Worm (Caenorhabditis elegans) whole organism, young adult: ENCODE data around the gene K10D11.5.

Experiments
- B0336.3 ChIP-seq: fragments of 200-800 bp; sonication (Bioruptor generic); IDR thresholded peaks from 2 replicates; pipeline ENCODE4 v1.3.6; 2022; ENCODE audit warnings: missing genetic modification characterization, missing compliant biosample characterization
- C06A6.2 ChIP-seq: fragments of 200-800 bp; sonication (Bioruptor generic); conservative IDR thresholded peaks from 2 replicates; pipeline ENCODE4 v1.3.6; 2022; ENCODE audit warnings: missing genetic modification characterization, missing compliant biosample characterization
- D2030.7 ChIP-seq: fragments of 200-800 bp; sonication (Bioruptor generic); IDR thresholded peaks from 2 replicates; pipeline ENCODE4 v1.3.6; 2022; ENCODE audit warnings: missing genetic modification reagents, missing genetic modification characterization, missing compliant biosample characterization
- F22D6.2 ChIP-seq: sonication (generic microtip); optimal IDR thresholded peaks from 2 replicates; lab custom pipeline; 2016; ENCODE audit warnings: mild to moderate bottlenecking, missing genetic modification characterization, missing compliant biosample characterization
- F39B2.1 ChIP-seq: fragments of 200-800 bp; sonication (Bioruptor generic); IDR thresholded peaks from 2 replicates; pipeline ENCODE4 v1.3.6; 2022; ENCODE audit warnings: missing genetic modification reagents, missing genetic modification characterization, missing compliant biosample characterization
- F52B5.7 ChIP-seq: sonication (generic microtip); optimal IDR thresholded peaks from 2 replicates; lab custom pipeline; 2016; ENCODE audit warnings: mild to moderate bottlenecking, missing genetic modification characterization, missing compliant biosample characterization
- T07F8.4 ChIP-seq: sonication (generic microtip); optimal IDR thresholded peaks from 2 replicates; lab custom pipeline; 2016; ENCODE audit warnings: mild to moderate bottlenecking, missing genetic modification characterization, moderate library complexity, missing compliant biosample characterization
- Y53G8AR.9 ChIP-seq: fragments of 200-800 bp; sonication (Bioruptor generic); conservative IDR thresholded peaks from 2 replicates; pipeline ENCODE4 v1.3.6; 2022; ENCODE audit warnings: missing genetic modification reagents, missing genetic modification characterization, missing compliant biosample characterization
- Y56A3A.18 ChIP-seq: fragments of 200-800 bp; sonication (Bioruptor generic); IDR thresholded peaks from 2 replicates; pipeline ENCODE4 v1.3.6; 2022; ENCODE audit warnings: missing genetic modification reagents, missing genetic modification characterization, missing compliant biosample characterization
- atf-7 ChIP-seq: sonication (generic microtip); optimal IDR thresholded peaks from 2 replicates; lab custom pipeline; 2017; ENCODE audit warnings: mild to moderate bottlenecking, missing genetic modification characterization, missing compliant biosample characterization
- athp-1 ChIP-seq: sonication (generic microtip); optimal IDR thresholded peaks from 2 replicates; lab custom pipeline; 2017; ENCODE audit warnings: mild to moderate bottlenecking, missing genetic modification characterization, missing compliant biosample characterization
- attf-5 ChIP-seq: fragments of 200-800 bp; sonication (Bioruptor generic); optimal IDR thresholded peaks from 2 replicates; lab custom pipeline; 2018; ENCODE audit warnings: mild to moderate bottlenecking, missing genetic modification characterization, missing compliant biosample characterization
- ceh-27 ChIP-seq: fragments of 200-800 bp; sonication (Bioruptor generic); optimal IDR thresholded peaks from 2 replicates; lab custom pipeline; 2018; ENCODE audit warnings: mild to moderate bottlenecking, missing genetic modification characterization, moderate library complexity, missing compliant biosample characterization
- die-1 ChIP-seq: sonication (generic microtip); optimal IDR thresholded peaks from 2 replicates; lab custom pipeline; 2016; ENCODE audit warnings: missing genotype, mild to moderate bottlenecking, missing genetic modification characterization, missing compliant biosample characterization
- him-1 ChIP-seq: sonication (generic microtip); optimal IDR thresholded peaks from 2 replicates; lab custom pipeline; 2016; ENCODE audit warnings: missing genotype, missing genetic modification reagents, missing genetic modification characterization, missing compliant biosample characterization
- hlh-12 ChIP-seq: sonication (generic microtip); optimal IDR thresholded peaks from 2 replicates; lab custom pipeline; 2016; ENCODE audit warnings: missing genetic modification characterization, missing compliant biosample characterization
- hlh-26 ChIP-seq: fragments of 200-800 bp; sonication (Bioruptor generic); conservative IDR thresholded peaks from 2 replicates; pipeline ENCODE4 v1.3.6; 2022; ENCODE audit warnings: missing genetic modification reagents, missing genetic modification characterization, missing compliant biosample characterization
- hmg-1.2 ChIP-seq: fragments of 200-800 bp; sonication (Bioruptor generic); IDR thresholded peaks from 2 replicates; pipeline ENCODE4 v1.3.6; 2022; ENCODE audit warnings: missing genetic modification reagents, missing genetic modification characterization, missing compliant biosample characterization
- let-526 ChIP-seq: fragments of 200-800 bp; sonication (Bioruptor generic); IDR thresholded peaks from 2 replicates; pipeline ENCODE4 v1.3.6; 2022; ENCODE audit warnings: missing genetic modification reagents, missing genetic modification characterization, missing compliant biosample characterization
- lin-26 ChIP-seq: fragments of 200-800 bp; sonication (Bioruptor generic); IDR thresholded peaks from 2 replicates; pipeline ENCODE4 v1.3.6; 2022; ENCODE audit warnings: missing genetic modification reagents, missing genetic modification characterization, missing compliant biosample characterization
- lin-35 ChIP-seq, 3 experiments: fragments of 150-350 bp in 2 of 3; sonication (generic microtip) in 1 of 3; optimal IDR thresholded peaks; 2 replicates each; lab custom pipeline; 2014 to 2018; ENCODE audit warnings: missing biosample characterization in 3 of 3, missing genetic modification characterization in 3 of 3, missing genetic modification reagents in 3 of 3
- lin-40 ChIP-seq: sonication (generic microtip); optimal IDR thresholded peaks from 2 replicates; lab custom pipeline; 2016; ENCODE audit warnings: missing genetic modification characterization, mild to moderate bottlenecking, missing compliant biosample characterization, missing genotype, missing genetic modification reagents
- lin-54 ChIP-seq: fragments of 200-800 bp; sonication (Bioruptor generic); optimal IDR thresholded peaks from 2 replicates; lab custom pipeline; 2018; ENCODE audit warnings: mild to moderate bottlenecking, missing genetic modification characterization, missing compliant biosample characterization
- lsy-27 ChIP-seq: sonication (generic microtip); optimal IDR thresholded peaks from 2 replicates; lab custom pipeline; 2017; ENCODE audit warnings: missing genetic modification characterization, mild to moderate bottlenecking, missing compliant biosample characterization, antibody characterized with exemption, missing genotype, borderline replicate concordance; ENCODE audit not compliant: insufficient read depth
- madf-8 ChIP-seq: fragments of 200-800 bp; sonication (Bioruptor generic); conservative IDR thresholded peaks from 2 replicates; pipeline ENCODE4 v1.3.6; 2022; ENCODE audit warnings: missing genetic modification reagents, missing genetic modification characterization, missing compliant biosample characterization
- mcd-1 ChIP-seq: fragments of 200-800 bp; sonication (Bioruptor generic); IDR thresholded peaks from 2 replicates; pipeline ENCODE4 v1.3.6; 2022; ENCODE audit warnings: missing genetic modification reagents, missing genetic modification characterization, missing compliant biosample characterization
- mel-28 ChIP-seq: sonication (generic microtip); optimal IDR thresholded peaks from 2 replicates; lab custom pipeline; 2016; ENCODE audit warnings: borderline replicate concordance, mild to moderate bottlenecking, missing genetic modification characterization, missing compliant biosample characterization
- mxl-1 ChIP-seq: sonication (generic microtip); optimal IDR thresholded peaks from 2 replicates; lab custom pipeline; 2016; ENCODE audit warnings: missing genetic modification characterization, missing compliant biosample characterization
- nfya-1 ChIP-seq: sonication (generic microtip); optimal IDR thresholded peaks from 2 replicates; lab custom pipeline; 2017; ENCODE audit warnings: antibody characterized with exemption, missing compliant biosample characterization, missing genetic modification characterization, borderline replicate concordance; ENCODE audit not compliant: insufficient read depth
- nfyb-1 ChIP-seq: fragments of 200-800 bp; sonication (Bioruptor generic); IDR thresholded peaks from 2 replicates; pipeline ENCODE4 v1.3.6; 2022; ENCODE audit warnings: missing genetic modification reagents, missing genetic modification characterization, missing compliant biosample characterization
- nhr-80 ChIP-seq: sonication (generic microtip); optimal IDR thresholded peaks from 2 replicates; lab custom pipeline; 2016; ENCODE audit warnings: missing genetic modification characterization, missing compliant biosample characterization
- repo-1 ChIP-seq: sonication (generic microtip); optimal IDR thresholded peaks from 2 replicates; lab custom pipeline; 2017; ENCODE audit warnings: mild to moderate bottlenecking, missing genetic modification characterization, missing compliant biosample characterization
- rpc-1 ChIP-seq, 2 experiments: fragments of 150-350 bp in 1 of 2; sonication (generic microtip) in 1 of 2; optimal IDR thresholded peaks; 2 replicates each; lab custom pipeline; 2014 to 2018; ENCODE audit warnings: missing biosample characterization in 1 of 2, missing genetic modification characterization in 1 of 2, missing genetic modification reagents in 1 of 2, missing genotype in 1 of 2
- snpc-3.4 ChIP-seq: sonication (generic microtip); optimal IDR thresholded peaks from 2 replicates; lab custom pipeline; 2017; ENCODE audit warnings: missing genetic modification characterization, mild to moderate bottlenecking, missing compliant biosample characterization, antibody characterized with exemption, moderate library complexity, missing genotype, missing genetic modification reagents
- snpc-4 ChIP-seq, 5 experiments: fragments of 150-350 bp in 1 of 5; sonication (generic microtip) in 4 of 5; optimal IDR thresholded peaks; 2 replicates each; lab custom pipeline; 2014 to 2018; ENCODE audit warnings: missing genetic modification characterization in 5 of 5, missing biosample characterization in 3 of 5, antibody characterized with exemption in 2 of 5, mild to moderate bottlenecking in 2 of 5, missing compliant biosample characterization in 2 of 5, missing genotype in 2 of 5, moderate library complexity in 2 of 5, missing genetic modification reagents in 1 of 5
- somi-1 ChIP-seq: fragments of 200-800 bp; sonication (Bioruptor generic); optimal IDR thresholded peaks from 2 replicates; lab custom pipeline; 2018; ENCODE audit warnings: mild to moderate bottlenecking, missing genetic modification characterization, missing compliant biosample characterization
- tbp1 ChIP-seq: fragments of 200-800 bp; sonication (Bioruptor generic); optimal IDR thresholded peaks from 2 replicates; lab custom pipeline; 2018; ENCODE audit warnings: mild to moderate bottlenecking, missing genetic modification characterization, missing compliant biosample characterization
- unc-130 ChIP-seq: sonication (generic microtip); optimal IDR thresholded peaks from 2 replicates; lab custom pipeline; 2016; ENCODE audit warnings: missing genetic modification reagents, missing genetic modification characterization, missing compliant biosample characterization
- unc-62 ChIP-seq: fragments of 150-350 bp; optimal IDR thresholded peaks from 2 replicates; lab custom pipeline; 2014; ENCODE audit warnings: missing biosample characterization, missing genetic modification reagents, missing genetic modification characterization
- ztf-25 ChIP-seq: fragments of 200-800 bp; sonication (Bioruptor generic); IDR thresholded peaks from 2 replicates; pipeline ENCODE4 v1.3.6; 2022; ENCODE audit warnings: missing genetic modification reagents, missing genetic modification characterization, missing compliant biosample characterization
- ztf-28 ChIP-seq: fragments of 200-800 bp; sonication (Bioruptor generic); IDR thresholded peaks from 2 replicates; pipeline ENCODE4 v1.3.6; 2022; ENCODE audit warnings: missing genetic modification reagents, missing genetic modification characterization, missing compliant biosample characterization
- ztf-6 ChIP-seq: fragments of 200-800 bp; sonication (Bioruptor generic); IDR thresholded peaks from 2 replicates; pipeline ENCODE4 v1.3.6; 2022; ENCODE audit warnings: missing genetic modification reagents, missing genetic modification characterization, missing compliant biosample characterization

Gene K10D11.5

DNA sequence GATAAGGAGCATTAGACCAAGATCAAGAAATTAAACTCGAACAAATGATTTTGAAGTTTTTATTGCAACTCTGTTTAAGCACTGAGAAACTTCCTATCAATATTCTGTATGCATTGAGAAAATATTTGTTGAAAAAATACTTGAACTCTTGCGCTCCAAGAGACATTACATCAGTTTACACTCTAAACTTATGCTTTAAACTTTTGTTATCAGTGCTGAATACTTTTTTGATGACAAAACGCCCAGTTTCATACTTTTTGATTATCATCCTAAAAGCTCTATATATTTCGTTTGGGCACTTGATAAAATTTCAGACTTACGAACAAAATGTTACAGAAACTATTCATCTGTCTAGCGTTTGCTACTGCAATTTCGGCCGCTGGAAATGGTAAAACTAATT is 15.7 kb downstream of the K10D11.5 start, which contains the start of gene dod-17:
Gene dod-17 (plus strand): TSS at position 323 of the 400 bp plus-strand sequence.
- TF ChIP-seq madf-8 (GFP tag; lab: Robert Waterston, UW) (no peak), lin-35 (GFP tag; optimal IDR thresholded peaks at IDR 0.05; lab: Kevin White, UChicago) (no peak), F39B2.1 (GFP tag; lab: Robert Waterston, UW) (no peak), D2030.7 (GFP tag; lab: Robert Waterston, UW) (no peak), snpc-3.4 (tag; lab: Kevin White, UChicago) (no peak), rpc-1 (optimal IDR thresholded peaks at IDR 0.05; lab: Kevin White, UChicago) (no peak), rpc-1 (tag; optimal IDR thresholded peaks at IDR 0.05; lab: Kevin White, UChicago) (no peak), tbp1 (GFP tag; lab: Kevin White, UChicago) (no peak), somi-1 (GFP tag; lab: Kevin White, UChicago) (no peak), die-1 (tag; lab: Kevin White, UChicago) (no peak), ztf-28 (GFP tag; lab: Robert Waterston, UW) (no peak), mxl-1 (no peak), F52B5.7 (tag; lab: Kevin White, UChicago) (no peak)

DNA sequence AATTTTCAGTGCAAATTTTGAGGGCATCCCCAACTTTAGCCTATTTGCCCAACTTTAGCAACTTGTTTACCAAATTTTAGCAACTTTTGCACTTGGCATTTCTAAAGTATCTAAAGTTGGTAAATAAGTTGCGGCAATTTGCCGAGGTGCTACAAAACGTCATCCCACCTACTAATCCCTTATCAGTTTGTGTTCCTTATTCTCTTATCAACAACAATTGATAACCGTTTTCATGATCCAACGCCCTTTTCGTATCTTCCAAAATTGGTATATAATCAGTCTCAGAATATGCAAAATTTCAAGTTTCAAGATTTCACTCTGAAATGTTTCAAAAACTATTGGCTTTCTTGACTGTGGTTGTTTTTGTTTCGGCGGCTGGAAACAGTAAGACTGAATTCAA is 18.3 kb downstream of the K10D11.5 start, which contains the start of gene F55G11.4:
Gene F55G11.4 (plus strand): TSS at position 289 of the 400 bp plus-strand sequence.
- no peak for TF ChIP-seq hlh-26 (GFP tag; lab: Robert Waterston, UW)
- TF ChIP-seq ztf-25 = no peak
- TF ChIP-seq ceh-27 = no peak
- no peak for TF ChIP-seq C06A6.2 (GFP tag; lab: Robert Waterston, UW)
- TF ChIP-seq atf-7 (tag; lab: Kevin White, UChicago) = no peak
- no peak for TF ChIP-seq tbp1 (GFP tag; lab: Kevin White, UChicago)
- no peak for TF ChIP-seq hlh-12 (tag; lab: Kevin White, UChicago)
- no peak for TF ChIP-seq B0336.3 (GFP tag; lab: Robert Waterston, UW)
- TF ChIP-seq hmg-1.2 (GFP tag; lab: Robert Waterston, UW) = no peak
- TF ChIP-seq attf-5 (GFP tag; lab: Kevin White, UChicago) = no peak
- no peak for TF ChIP-seq mcd-1 (GFP tag; lab: Robert Waterston, UW)
- no peak for TF ChIP-seq Y56A3A.18
- TF ChIP-seq lin-40 (tag; lab: Kevin White, UChicago) = no peak
- TF ChIP-seq ztf-6 = no peak
- no peak for TF ChIP-seq repo-1 (tag; lab: Kevin White, UChicago)
- TF ChIP-seq lin-26 (GFP tag; lab: Robert Waterston, UW) = no peak
- TF ChIP-seq him-1 (tag; lab: Kevin White, UChicago) = no peak
- no peak for TF ChIP-seq unc-62

ce11 chrIV:12972780-12973179 is 18.9 kb downstream of the K10D11.5 start:
- TF ChIP-seq lin-26 (GFP tag; lab: Robert Waterston, UW) (no peak), F22D6.2 (no peak), snpc-4 (GFP tag; optimal IDR thresholded peaks at IDR 0.05; lab: Kevin White, UChicago) (no peak), snpc-4 (tag; optimal IDR thresholded peaks at IDR 0.05; lab: Kevin White, UChicago) (no peak), athp-1 (no peak), nfya-1 (tag; lab: Kevin White, UChicago) (no peak), nhr-80 (tag; lab: Kevin White, UChicago) (no peak), repo-1 (tag; lab: Kevin White, UChicago) (no peak), let-526 (GFP tag; lab: Robert Waterston, UW) (no peak), unc-130 (GFP tag; lab: Kevin White, UChicago) (no peak), lsy-27 (tag; lab: Kevin White, UChicago) (no peak), nfyb-1 (GFP tag; lab: Robert Waterston, UW) (no peak), Y53G8AR.9 (GFP tag; lab: Robert Waterston, UW) (no peak), mel-28 (no peak), lin-54 (no peak), ztf-28 (GFP tag; lab: Robert Waterston, UW) (no peak), T07F8.4 (tag; lab: Kevin White, UChicago) (no peak)
- TF ChIP-seq, all 124 proteins: peak for 0
